Worm (Caenorhabditis elegans): Measurements from ENCODE around the gene F52H3.11.

The F52H3.11 gene

DNA sequence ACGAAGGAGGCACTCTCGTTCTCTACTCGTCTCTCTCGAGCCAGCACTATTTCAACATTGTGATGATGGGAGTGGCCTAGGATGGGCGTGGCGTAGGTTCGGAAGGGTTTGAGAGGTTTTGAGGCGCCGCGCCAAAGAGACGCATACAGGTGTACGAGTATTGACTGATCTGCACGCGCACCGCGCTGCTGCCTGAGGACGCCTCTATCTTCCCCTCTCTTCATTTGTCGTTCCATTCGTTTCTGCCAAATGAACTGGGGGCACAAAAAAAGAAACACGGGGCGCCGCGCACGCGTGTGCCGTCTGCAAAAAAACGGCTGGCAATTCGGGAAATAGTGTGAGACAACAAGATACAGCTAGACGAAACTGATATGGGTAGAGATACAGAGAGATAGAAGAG is 28.9 kb downstream of the F52H3.11 start, which contains the start of gene lec-2 (continued):
- TF ChIP-seq ztf-11 (tag; optimal IDR thresholded peaks at IDR 0.05) = no peak
- peak in 1 of 6 experiments; percentile 18 for TF ChIP-seq elt-3 (tag; optimal IDR thresholded peaks at IDR 0.05)
- TF ChIP-seq ceh-82 (tag; optimal IDR thresholded peaks at IDR 0.05) = peak in 1 of 3 experiments; percentile 3
- TF ChIP-seq vab-15 (tag; optimal IDR thresholded peaks at IDR 0.05) = no peak
- no peak for TF ChIP-seq hlh-17 (GFP tag; optimal IDR thresholded peaks at IDR 0.05; ENCODE audit: borderline replicate concordance)
- TF ChIP-seq zip-4 (GFP tag; optimal IDR thresholded peaks at IDR 0.05) = no peak
- no peak for TF ChIP-seq lin-15B (tag; optimal IDR thresholded peaks at IDR 0.05)
- peak in 1 of 2 experiments; percentile 8 for TF ChIP-seq lin-35 (GFP tag; optimal IDR thresholded peaks at IDR 0.05)
- TF ChIP-seq dsc-1 (tag; optimal IDR thresholded peaks at IDR 0.05) = no peak
- no peak for TF ChIP-seq nhr-28 (tag; optimal IDR thresholded peaks at IDR 0.05)
- TF ChIP-seq pqm-1 (tag; optimal IDR thresholded peaks at IDR 0.05) = no peak
- no peak for TF ChIP-seq irx-1 (tag; optimal IDR thresholded peaks at IDR 0.05)
- TF ChIP-seq nhr-47 (tag; optimal IDR thresholded peaks at IDR 0.05) = peak; percentile 22
- no peak for TF ChIP-seq isw-1 (GFP tag; IDR thresholded peaks at IDR 0.05)
- no peak for TF ChIP-seq grh-1 (GFP tag; IDR thresholded peaks at IDR 0.05)
- TF ChIP-seq ztf-4 (tag; optimal IDR thresholded peaks at IDR 0.05) = no peak

DNA sequence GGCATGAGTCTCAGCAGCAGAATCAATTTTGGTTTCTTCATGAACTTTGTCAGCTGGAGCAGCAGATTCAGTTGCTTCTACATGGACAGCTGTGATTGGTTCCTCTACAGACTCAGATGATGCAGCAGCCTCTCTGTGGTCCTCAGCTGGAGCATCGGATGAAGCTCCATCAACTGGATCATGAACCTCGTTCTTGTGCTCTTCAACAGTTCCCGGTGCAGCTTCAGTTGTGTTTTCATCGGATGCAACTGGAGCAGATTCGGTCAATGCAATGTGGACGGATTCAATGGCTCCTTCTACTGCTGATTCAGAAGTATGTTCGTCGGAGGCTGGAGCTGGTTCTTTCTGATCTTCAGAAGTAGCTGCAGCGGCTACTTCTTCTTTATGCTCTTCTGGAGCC is 30.6 kb downstream of the F52H3.11 start:
- TF ChIP-seq ztf-11 (tag; optimal IDR thresholded peaks at IDR 0.05) (no peak), ama-1 (optimal IDR thresholded peaks at IDR 0.05) (no peak), dsc-1 (tag; optimal IDR thresholded peaks at IDR 0.05) (no peak), ceh-88 (GFP tag; IDR thresholded peaks at IDR 0.05) (no peak), skn-1 (tag; optimal IDR thresholded peaks at IDR 0.05) (no peak), sox-4 (tag; optimal IDR thresholded peaks at IDR 0.05) (no peak), efl-1 (optimal IDR thresholded peaks at IDR 0.05) (no peak), efl-1 (GFP tag; optimal IDR thresholded peaks at IDR 0.05 in 1 of 2) (peak in 1 of 2 experiments; percentile 92)

DNA sequence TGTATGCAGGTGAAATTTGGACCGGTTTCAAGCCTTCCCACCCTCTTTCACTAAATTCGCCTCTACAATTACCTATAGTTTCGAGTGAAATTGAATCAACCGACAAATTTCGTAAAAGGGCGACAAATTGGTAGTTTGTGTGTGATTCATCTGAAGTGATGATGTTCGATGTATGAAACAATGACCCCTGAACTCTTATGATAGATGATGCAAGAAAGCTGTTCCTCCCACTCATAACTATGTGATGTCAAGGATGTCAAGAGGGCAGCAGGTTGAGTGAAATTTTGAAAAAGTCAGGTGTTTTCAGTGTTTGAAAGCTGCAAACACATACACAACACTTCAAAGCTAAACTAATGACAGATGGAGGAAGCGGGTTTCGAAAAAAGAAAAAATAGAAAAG is 32.5 kb downstream of the F52H3.11 start:
- TF ChIP-seq unc-130 (tag; optimal IDR thresholded peaks at IDR 0.05) (peak; percentile 44), lin-14 (GFP tag; optimal IDR thresholded peaks at IDR 0.05) (peak; percentile 55), rnt-1 (tag; optimal IDR thresholded peaks at IDR 0.05) (peak; percentile 27), nhr-71 (tag; optimal IDR thresholded peaks at IDR 0.05) (peak; percentile 18), efl-1 (optimal IDR thresholded peaks at IDR 0.05) (no peak), efl-1 (GFP tag; optimal IDR thresholded peaks at IDR 0.05 in 1 of 2) (peak in 1 of 2 experiments; percentile 88), blmp-1 (tag; optimal IDR thresholded peaks at IDR 0.05) (peak; percentile 13), tlp-1 (tag; optimal IDR thresholded peaks at IDR 0.05) (no peak), fkh-8 (tag; optimal IDR thresholded peaks at IDR 0.05) (no peak), lsy-2 (tag; optimal IDR thresholded peaks at IDR 0.05) (peak in 1 of 2 experiments; percentile 36)

DNA sequence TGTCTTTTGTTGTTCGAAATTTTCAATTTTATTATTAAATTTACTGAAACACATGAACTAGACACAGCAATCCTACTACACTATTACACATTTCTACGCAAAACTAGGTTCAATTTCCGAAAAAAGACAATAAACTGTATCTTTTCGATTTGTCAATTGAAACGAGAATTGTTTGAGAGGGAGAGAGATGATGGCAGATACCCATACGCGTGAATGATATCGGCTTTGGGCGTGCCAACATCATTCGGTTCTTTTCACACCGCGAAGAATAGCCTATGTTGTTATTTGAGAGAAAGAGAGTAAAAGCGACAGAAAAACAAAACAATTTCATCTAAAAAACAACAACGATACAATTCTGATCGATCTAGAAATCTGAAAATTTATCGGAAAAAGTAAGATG is 33.2 kb downstream of the F52H3.11 start:
- TF ChIP-seq grh-1 (GFP tag; IDR thresholded peaks at IDR 0.05) (no peak), zag-1 (tag; optimal IDR thresholded peaks at IDR 0.05) (no peak), mab-9 (GFP tag; IDR thresholded peaks at IDR 0.05) (no peak), hlh-17 (GFP tag; optimal IDR thresholded peaks at IDR 0.05; ENCODE audit: borderline replicate concordance) (no peak), lin-13 (GFP tag; optimal IDR thresholded peaks at IDR 0.05) (no peak), aly-2 (tag; optimal IDR thresholded peaks at IDR 0.05) (no peak), ceh-88 (GFP tag; IDR thresholded peaks at IDR 0.05) (no peak), ztf-11 (tag; optimal IDR thresholded peaks at IDR 0.05) (no peak), ceh-8 (GFP tag; optimal IDR thresholded peaks at IDR 0.05) (no peak), nhr-28 (tag; optimal IDR thresholded peaks at IDR 0.05) (no peak), efl-1 (optimal IDR thresholded peaks at IDR 0.05) (no peak), efl-1 (GFP tag; optimal IDR thresholded peaks at IDR 0.05 in 1 of 2) (peak in 1 of 2 experiments; percentile 81), lin-35 (GFP tag; optimal IDR thresholded peaks at IDR 0.05) (no peak), unc-30 (tag; optimal IDR thresholded peaks at IDR 0.05) (no peak), snu-23 (GFP tag; optimal IDR thresholded peaks at IDR 0.05) (peak; percentile 4), alr-1 (tag; optimal IDR thresholded peaks at IDR 0.05; ENCODE audit: borderline replicate concordance) (no peak), unc-130 (tag; optimal IDR thresholded peaks at IDR 0.05) (no peak), skn-1 (tag; optimal IDR thresholded peaks at IDR 0.05) (no peak), efl-3 (GFP tag; optimal IDR thresholded peaks at IDR 0.05) (no peak), dpl-1 (GFP tag; optimal IDR thresholded peaks at IDR 0.05) (no peak), nhr-71 (tag; optimal IDR thresholded peaks at IDR 0.05) (no peak), xbp-1 (tag; optimal IDR thresholded peaks at IDR 0.05) (no peak), sptf-1 (tag; optimal IDR thresholded peaks at IDR 0.05) (no peak), jun-1 (tag; optimal IDR thresholded peaks at IDR 0.05) (no peak), pax-3 (tag; optimal IDR thresholded peaks at IDR 0.05) (no peak), tbx-2 (tag; optimal IDR thresholded peaks at IDR 0.05) (no peak), irx-1 (tag; optimal IDR thresholded peaks at IDR 0.05) (no peak), fkh-4 (tag; optimal IDR thresholded peaks at IDR 0.05; ENCODE audit: borderline replicate concordance) (no peak)

Measured in whole organism, L1 larva.